Worm (Caenorhabditis elegans) whole organism, midembryonic: ENCODE data around the gene gei-1.

Experiments
- T22C8.4 ChIP-seq: fragments of 200-800 bp; sonication (Bioruptor generic); IDR thresholded peaks from 2 replicates; pipeline ENCODE4 v1.3.6; 2022; ENCODE audit warnings: missing genetic modification characterization, missing compliant biosample characterization
- cog-1 ChIP-seq: sonication (generic microtip); optimal IDR thresholded peaks from 2 replicates; lab custom pipeline; 2016; ENCODE audit warnings: missing genetic modification characterization, missing compliant biosample characterization
- flt-1 ChIP-seq: fragments of 200-800 bp; sonication (Bioruptor generic); IDR thresholded peaks from 2 replicates; pipeline ENCODE4 v1.3.6; 2022; ENCODE audit warnings: missing genetic modification characterization, missing compliant biosample characterization
- klf-2 ChIP-seq: fragments of 200-800 bp; sonication (Bioruptor generic); conservative IDR thresholded peaks from 2 replicates; pipeline ENCODE4 v1.3.6; 2022; ENCODE audit warnings: missing genetic modification reagents, missing genetic modification characterization, missing compliant biosample characterization
- med-1 ChIP-seq: sonication (generic microtip); optimal IDR thresholded peaks from 2 replicates; lab custom pipeline; 2017; ENCODE audit warnings: missing genetic modification characterization, mild to moderate bottlenecking, missing compliant biosample characterization, antibody characterized with exemption, missing genetic modification reagents; ENCODE audit not compliant: insufficient read depth
- ref-1 ChIP-seq: fragments of 200-800 bp; sonication (Bioruptor generic); conservative IDR thresholded peaks from 2 replicates; pipeline ENCODE4 v1.3.6; 2022; ENCODE audit warnings: missing genetic modification reagents, missing genetic modification characterization, missing compliant biosample characterization
- tab-1 ChIP-seq: fragments of 200-800 bp; sonication (Bioruptor generic); IDR thresholded peaks from 2 replicates; pipeline ENCODE4 v1.3.6; 2022; ENCODE audit warnings: missing genetic modification characterization, missing compliant biosample characterization
- ztf-23 ChIP-seq: fragments of 200-800 bp; sonication (Bioruptor generic); IDR thresholded peaks from 2 replicates; pipeline ENCODE4 v1.3.6; 2022; ENCODE audit warnings: missing genetic modification reagents, missing genetic modification characterization, missing compliant biosample characterization
- ztf-29 ChIP-seq: fragments of 200-800 bp; sonication (Bioruptor generic); IDR thresholded peaks from 2 replicates; pipeline ENCODE4 v1.3.6; 2022; ENCODE audit warnings: missing genetic modification reagents, missing genetic modification characterization, missing compliant biosample characterization

Gene gei-1

ce11 chrIII:3367772-3368171 lies 23.1 kb downstream of the gei-1 start:
- TF ChIP-seq ztf-23 (GFP tag; lab: Robert Waterston, UW) (no peak), ztf-29 (GFP tag; lab: Robert Waterston, UW) (no peak), med-1 (no peak), tab-1 (GFP tag; lab: Robert Waterston, UW) (no peak), ref-1 (GFP tag; lab: Robert Waterston, UW) (no peak), klf-2 (no peak), flt-1 (no peak), cog-1 (no peak), T22C8.4 (no peak)

- TF ChIP-seq flt-1 (no peak), ref-1 (GFP tag; lab: Robert Waterston, UW) (no peak), med-1 (no peak), tab-1 (GFP tag; lab: Robert Waterston, UW) (no peak), ztf-23 (GFP tag; lab: Robert Waterston, UW) (no peak), T22C8.4 (no peak), klf-2 (no peak), cog-1 (no peak), ztf-29 (GFP tag; lab: Robert Waterston, UW) (no peak)
Measured at ce11 chrIII:3370054-3370453, 25.4 kb downstream of the gei-1 start, which contains the start of gene prk-2. Gene prk-2 (minus strand): TSS chrIII:3370209.

- no peak for TF ChIP-seq ztf-23 (GFP tag; lab: Robert Waterston, UW)
- TF ChIP-seq ref-1 (GFP tag; lab: Robert Waterston, UW), result no peak
- no peak for TF ChIP-seq ztf-29 (GFP tag; lab: Robert Waterston, UW)
- no peak for TF ChIP-seq flt-1
- TF ChIP-seq cog-1, result no peak
- no peak for TF ChIP-seq klf-2
- TF ChIP-seq T22C8.4, result no peak
Measured at ce11 chrIII:3370770-3371169, 26.1 kb downstream of the gei-1 start.

- TF ChIP-seq cog-1 (no peak), flt-1 (no peak), T22C8.4 (no peak), klf-2 (no peak), med-1 (no peak), ztf-23 (GFP tag; lab: Robert Waterston, UW) (no peak), tab-1 (GFP tag; lab: Robert Waterston, UW) (no peak), ref-1 (GFP tag; lab: Robert Waterston, UW) (no peak), ztf-29 (GFP tag; lab: Robert Waterston, UW) (no peak)
Measured at ce11 chrIII:3372278-3372677, 27.6 kb downstream of the gei-1 start.

- TF ChIP-seq cog-1, result no peak
- TF ChIP-seq T22C8.4, result no peak
- no peak for TF ChIP-seq klf-2
- TF ChIP-seq tab-1 (GFP tag; lab: Robert Waterston, UW), result no peak
Measured at ce11 chrIII:3377134-3377533, 32.5 kb downstream of the gei-1 start.

ce11 chrIII:3377700-3378099 lies 33.0 kb downstream of the gei-1 start:
- TF ChIP-seq ztf-29 (GFP tag; lab: Robert Waterston, UW) (no peak), cog-1 (no peak), T22C8.4 (no peak), klf-2 (no peak), ztf-23 (GFP tag; lab: Robert Waterston, UW) (no peak), flt-1 (no peak), tab-1 (GFP tag; lab: Robert Waterston, UW) (no peak), med-1 (no peak), ref-1 (GFP tag; lab: Robert Waterston, UW) (no peak)

- TF ChIP-seq T22C8.4 (no peak), cog-1 (no peak), med-1 (no peak), tab-1 (GFP tag; lab: Robert Waterston, UW) (no peak), klf-2 (no peak), ztf-23 (GFP tag; lab: Robert Waterston, UW) (no peak), ref-1 (GFP tag; lab: Robert Waterston, UW) (no peak), ztf-29 (GFP tag; lab: Robert Waterston, UW) (no peak), flt-1 (no peak)
Measured at ce11 chrIII:3381866-3382265, 37.2 kb downstream of the gei-1 start.

ce11 chrIII:3382465-3382864 lies 37.8 kb downstream of the gei-1 start:
- TF ChIP-seq T22C8.4 (no peak), ztf-29 (GFP tag; lab: Robert Waterston, UW) (no peak), cog-1 (no peak), tab-1 (GFP tag; lab: Robert Waterston, UW) (no peak), flt-1 (no peak), klf-2 (no peak), med-1 (no peak), ref-1 (GFP tag; lab: Robert Waterston, UW) (no peak), ztf-23 (GFP tag; lab: Robert Waterston, UW) (no peak)

ce11 chrIII:3389426-3390020 lies 44.9 kb downstream of the gei-1 start, which contains the start of the genes elmd-1 and hecw-1:
Gene elmd-1 (plus strand): TSS chrIII:3389919.
Gene hecw-1 (minus strand): TSS chrIII:3389970.
- TF ChIP-seq flt-1 (peak; percentile 74; the same call in 1 of the 2 replicates), ref-1 (GFP tag; lab: Robert Waterston, UW) (peak; percentile 44; the same call in 1 of the 2 replicates), tab-1 (GFP tag; lab: Robert Waterston, UW) (peak; percentile 64; the same call in 1 of the 2 replicates), cog-1 (no peak), med-1 (no peak), ztf-23 (GFP tag; lab: Robert Waterston, UW) (peak; percentile 68; the same call in 1 of the 2 replicates), ztf-29 (GFP tag; lab: Robert Waterston, UW) (peak; percentile 43; the same call in 1 of the 2 replicates)

- TF ChIP-seq med-1 (no peak), T22C8.4 (no peak), klf-2 (no peak), ztf-23 (GFP tag; lab: Robert Waterston, UW) (no peak), flt-1 (no peak), cog-1 (no peak), ztf-29 (GFP tag; lab: Robert Waterston, UW) (no peak), tab-1 (GFP tag; lab: Robert Waterston, UW) (no peak), ref-1 (GFP tag; lab: Robert Waterston, UW) (no peak)
Measured at ce11 chrIII:3390144-3390543, 45.5 kb downstream of the gei-1 start.
